Worm (Caenorhabditis elegans) whole organism, early embryonic: ENCODE measurements around the gene mtx-2.

ENCODE experiments used
- B0310.2 ChIP-seq: sonication (generic microtip); optimal IDR thresholded peaks from 2 replicates; lab custom pipeline; 2016; ENCODE audit warnings: mild to moderate bottlenecking, missing genetic modification characterization, missing compliant biosample characterization
- F13C5.2 ChIP-seq: sonication (generic microtip); optimal IDR thresholded peaks from 2 replicates; lab custom pipeline; 2017; ENCODE audit warnings: mild to moderate bottlenecking, missing genetic modification characterization, inconsistent platforms, missing compliant biosample characterization
- aly-1 ChIP-seq: sonication (generic microtip); optimal IDR thresholded peaks from 2 replicates; lab custom pipeline; 2016; ENCODE audit warnings: missing genetic modification characterization, missing compliant biosample characterization
- ama-1 ChIP-seq: fragments of 150-350 bp; optimal IDR thresholded peaks from 2 replicates; lab custom pipeline; 2014
- ceh-13 ChIP-seq: fragments of 200-800 bp; sonication (Bioruptor generic); optimal IDR thresholded peaks from 2 replicates; lab custom pipeline; 2018; ENCODE audit warnings: mild to moderate bottlenecking, missing genetic modification characterization, missing compliant biosample characterization
- ceh-36 ChIP-seq: sonication (generic microtip); optimal IDR thresholded peaks from 2 replicates; lab custom pipeline; 2016; ENCODE audit warnings: missing genetic modification characterization, inconsistent platforms, missing compliant biosample characterization
- ets-7 ChIP-seq: sonication (generic microtip); optimal IDR thresholded peaks from 2 replicates; lab custom pipeline; 2016; ENCODE audit warnings: missing genotype, missing genetic modification characterization, missing compliant biosample characterization
- flt-1 ChIP-seq: fragments of 200-800 bp; sonication (Bioruptor generic); IDR thresholded peaks from 2 replicates; pipeline ENCODE4 v1.3.6; 2022; ENCODE audit warnings: missing genetic modification characterization, missing compliant biosample characterization
- hmbx-1 ChIP-seq: sonication (generic microtip); optimal IDR thresholded peaks from 2 replicates; lab custom pipeline; 2016; ENCODE audit warnings: mild to moderate bottlenecking, missing genetic modification characterization, missing compliant biosample characterization
- hmg-4 ChIP-seq: fragments of 200-800 bp; sonication (Bioruptor generic); optimal IDR thresholded peaks from 2 replicates; lab custom pipeline; 2018; ENCODE audit warnings: mild to moderate bottlenecking, missing genetic modification characterization, missing compliant biosample characterization
- hnd-1 ChIP-seq: sonication (generic microtip); optimal IDR thresholded peaks from 2 replicates; lab custom pipeline; 2016; ENCODE audit warnings: missing genetic modification characterization, missing compliant biosample characterization
- pes-1 ChIP-seq: fragments of 200-800 bp; sonication (Bioruptor generic); IDR thresholded peaks from 2 replicates; pipeline ENCODE4 v1.3.6; 2022; ENCODE audit warnings: missing genetic modification reagents, missing genetic modification characterization, missing compliant biosample characterization
- scrt-1 ChIP-seq: fragments of 200-800 bp; sonication (Bioruptor generic); IDR thresholded peaks from 2 replicates; pipeline ENCODE4 v1.3.6; 2022; ENCODE audit warnings: missing genetic modification characterization, missing compliant biosample characterization
- sea-1 ChIP-seq: fragments of 200-800 bp; sonication (Bioruptor generic); conservative IDR thresholded peaks from 2 replicates; pipeline ENCODE4 v1.3.6; 2022; ENCODE audit warnings: missing genetic modification characterization, missing compliant biosample characterization
- tbx-11 ChIP-seq: fragments of 200-800 bp; sonication (Bioruptor generic); IDR thresholded peaks from 2 replicates; pipeline ENCODE4 v1.3.6; 2022; ENCODE audit warnings: missing genetic modification characterization, missing compliant biosample characterization
- tbx-37 ChIP-seq: fragments of 200-800 bp; sonication (Bioruptor generic); conservative IDR thresholded peaks from 2 replicates; pipeline ENCODE4 v1.3.6; 2022; ENCODE audit warnings: missing genetic modification reagents, missing genetic modification characterization, missing compliant biosample characterization
- tra-4 ChIP-seq: sonication (generic microtip); optimal IDR thresholded peaks from 2 replicates; lab custom pipeline; 2017; ENCODE audit warnings: missing genetic modification characterization, missing compliant biosample characterization

mtx-2 gene

ce11 chrIII:7763503-7763902 is at the start of gene mtx-2:
Gene mtx-2, minus strand, starts transcription at chrIII:7763603.
- TF ChIP-seq flt-1 (GFP tag; lab: Robert Waterston, UW) (no peak), aly-1 (tag; lab: Kevin White, UChicago) (no peak), ceh-36 (tag; lab: Kevin White, UChicago) (no peak), pes-1 (GFP tag; lab: Robert Waterston, UW) (no peak), tbx-37 (GFP tag; lab: Robert Waterston, UW) (no peak), sea-1 (no peak), scrt-1 (GFP tag; lab: Robert Waterston, UW) (no peak), hnd-1 (tag; lab: Kevin White, UChicago) (no peak), tbx-11 (no peak)

DNA sequence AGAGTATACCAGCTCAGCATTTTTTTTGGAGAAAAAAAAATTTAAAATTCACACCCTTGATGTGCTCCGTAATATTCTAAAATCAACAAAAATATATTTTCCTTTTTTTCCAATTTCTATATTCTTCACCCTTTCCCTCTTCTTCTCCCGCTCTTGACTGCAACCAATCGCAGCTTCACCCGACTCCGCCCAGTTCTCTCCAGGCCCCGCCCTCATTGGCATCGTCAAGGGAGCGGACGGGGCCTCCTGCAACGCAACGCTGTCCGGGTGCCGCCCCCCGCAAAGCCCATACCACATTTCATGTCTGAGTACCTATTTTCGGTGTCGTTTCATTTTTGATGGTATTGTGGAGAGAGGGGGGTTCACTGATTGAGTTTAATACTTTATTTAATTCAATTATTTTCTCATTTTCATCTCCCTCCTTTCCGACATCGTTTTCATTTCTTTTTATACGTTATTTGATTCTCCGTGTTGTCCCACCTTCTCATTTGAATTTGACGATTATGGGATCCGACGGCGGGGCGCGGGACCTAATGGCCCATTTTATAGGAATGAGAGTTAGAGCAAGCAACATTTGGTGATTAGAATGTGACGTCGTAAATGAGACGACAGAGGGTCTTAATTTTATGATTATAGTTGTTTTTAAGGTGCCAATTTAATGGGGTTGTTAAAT is 48.9 kb upstream of the mtx-2 start:
- TF ChIP-seq hmbx-1 (tag; lab: Kevin White, UChicago) (no peak), hmg-4 (no peak), ama-1 (lab: Kevin White, UChicago) (no peak), tbx-11 (no peak), sea-1 (no peak), flt-1 (GFP tag; lab: Robert Waterston, UW) (no peak), ceh-36 (tag; lab: Kevin White, UChicago) (no peak)

- TF ChIP-seq F13C5.2 (tag; lab: Kevin White, UChicago) = no peak
- no peak for TF ChIP-seq hnd-1 (tag; lab: Kevin White, UChicago)
- TF ChIP-seq tbx-11 = no peak
Observed at ce11 chrIII:7809033-7809432, 45.6 kb upstream of the mtx-2 start.

DNA sequence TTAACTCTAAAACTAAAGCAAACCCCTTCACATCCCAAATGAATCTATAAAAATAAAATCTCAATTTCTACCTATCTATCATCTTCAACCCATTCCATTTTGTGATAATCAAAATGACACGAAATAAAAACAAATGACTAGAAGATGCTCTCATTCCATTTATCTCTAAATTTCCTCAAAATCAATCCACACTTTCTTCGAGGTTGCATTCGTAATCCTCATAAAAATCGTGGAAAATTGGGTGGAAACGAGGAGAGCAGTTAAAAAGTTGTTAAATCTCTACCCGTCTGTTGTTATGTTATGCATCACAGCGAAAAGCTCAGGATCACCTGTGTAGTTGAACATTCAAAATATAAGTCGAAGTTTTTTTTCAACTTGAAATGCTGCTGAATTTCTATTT is 43.5 kb upstream of the mtx-2 start:
- no peak for TF ChIP-seq hmbx-1 (tag; lab: Kevin White, UChicago)
- no peak for TF ChIP-seq ets-7 (tag; lab: Kevin White, UChicago)
- TF ChIP-seq tra-4 (tag; lab: Kevin White, UChicago) = no peak
- TF ChIP-seq hnd-1 (tag; lab: Kevin White, UChicago) = no peak
- no peak for TF ChIP-seq sea-1
- no peak for TF ChIP-seq tbx-11
- TF ChIP-seq pes-1 (GFP tag; lab: Robert Waterston, UW) = no peak

- TF ChIP-seq sea-1 = no peak
- no peak for TF ChIP-seq pes-1 (GFP tag; lab: Robert Waterston, UW)
- no peak for TF ChIP-seq hmbx-1 (tag; lab: Kevin White, UChicago)
- no peak for TF ChIP-seq ama-1 (lab: Kevin White, UChicago)
- no peak for TF ChIP-seq ets-7 (tag; lab: Kevin White, UChicago)
- TF ChIP-seq aly-1 (tag; lab: Kevin White, UChicago) = no peak
- no peak for TF ChIP-seq tbx-37 (GFP tag; lab: Robert Waterston, UW)
- no peak for TF ChIP-seq tbx-11
- no peak for TF ChIP-seq scrt-1 (GFP tag; lab: Robert Waterston, UW)
- TF ChIP-seq F13C5.2 (tag; lab: Kevin White, UChicago) = no peak
- TF ChIP-seq hnd-1 (tag; lab: Kevin White, UChicago) = no peak
- no peak for TF ChIP-seq flt-1 (GFP tag; lab: Robert Waterston, UW)
- TF ChIP-seq hmg-4 = no peak
- no peak for TF ChIP-seq tra-4 (tag; lab: Kevin White, UChicago)
- no peak for TF ChIP-seq ceh-13
- TF ChIP-seq ceh-36 (tag; lab: Kevin White, UChicago) = no peak
Observed at ce11 chrIII:7805253-7805652, 41.9 kb upstream of the mtx-2 start.

DNA sequence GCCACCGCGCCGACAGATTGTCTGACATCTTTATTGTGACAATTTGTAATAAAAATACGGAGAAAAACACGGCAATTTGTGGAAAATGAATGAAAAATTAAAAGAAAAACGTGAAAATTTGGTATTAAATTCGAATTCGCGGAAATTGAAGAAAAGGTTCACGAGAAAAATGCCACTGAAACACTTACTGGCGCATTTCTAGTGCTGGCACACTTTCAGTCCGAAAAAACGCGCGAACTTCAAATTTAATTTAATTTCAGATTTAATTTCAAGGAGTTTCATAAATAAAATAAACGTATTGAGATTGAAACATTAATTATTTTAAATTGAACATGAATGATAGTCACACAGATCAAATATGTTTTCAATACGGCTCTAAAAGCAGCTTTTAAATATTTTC is 31.9 kb upstream of the mtx-2 start, which contains the start of gene cyk-7:
Gene cyk-7, minus strand, starts transcription at position 99 of the 400 bp plus-strand sequence.
- TF ChIP-seq scrt-1 (GFP tag; lab: Robert Waterston, UW) = no peak
- no peak for TF ChIP-seq flt-1 (GFP tag; lab: Robert Waterston, UW)
- no peak for TF ChIP-seq tbx-37 (GFP tag; lab: Robert Waterston, UW)
- no peak for TF ChIP-seq hmg-4
- TF ChIP-seq tbx-11 = no peak
- no peak for TF ChIP-seq ets-7 (tag; lab: Kevin White, UChicago)
- TF ChIP-seq tra-4 (tag; lab: Kevin White, UChicago) = no peak

DNA sequence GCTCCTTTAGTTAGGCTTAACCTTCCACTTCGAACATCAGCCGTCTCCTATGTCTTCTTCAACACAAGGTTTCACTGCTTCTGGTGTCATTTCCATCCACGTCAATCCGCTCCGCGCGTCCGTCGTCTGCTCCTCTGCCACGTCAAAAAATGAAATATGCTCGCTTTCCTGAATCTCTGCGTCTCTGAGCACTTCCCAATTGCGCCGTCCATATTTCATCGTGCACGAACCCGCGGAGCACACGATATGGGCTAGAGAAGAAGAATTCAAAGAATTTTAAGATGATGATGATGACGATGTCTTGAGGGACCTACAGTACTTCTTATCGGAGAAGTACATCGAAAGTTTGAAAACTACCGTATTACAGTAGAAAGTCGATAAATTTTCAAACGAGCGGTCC is 29.6 kb upstream of the mtx-2 start:
- TF ChIP-seq tbx-11 = no peak
- no peak for TF ChIP-seq ets-7 (tag; lab: Kevin White, UChicago)
- no peak for TF ChIP-seq sea-1
- no peak for TF ChIP-seq ceh-36 (tag; lab: Kevin White, UChicago)
- no peak for TF ChIP-seq scrt-1 (GFP tag; lab: Robert Waterston, UW)
- no peak for TF ChIP-seq pes-1 (GFP tag; lab: Robert Waterston, UW)
- TF ChIP-seq aly-1 (tag; lab: Kevin White, UChicago) = no peak
- TF ChIP-seq F13C5.2 (tag; lab: Kevin White, UChicago) = no peak
- TF ChIP-seq hnd-1 (tag; lab: Kevin White, UChicago) = no peak
- no peak for TF ChIP-seq B0310.2
- no peak for TF ChIP-seq hmg-4
- TF ChIP-seq ama-1 (lab: Kevin White, UChicago) = no peak
- TF ChIP-seq flt-1 (GFP tag; lab: Robert Waterston, UW) = no peak
- no peak for TF ChIP-seq ceh-13
- no peak for TF ChIP-seq tra-4 (tag; lab: Kevin White, UChicago)
- TF ChIP-seq hmbx-1 (tag; lab: Kevin White, UChicago) = no peak
- no peak for TF ChIP-seq tbx-37 (GFP tag; lab: Robert Waterston, UW)

ce11 chrIII:7792209-7792608 is 28.8 kb upstream of the mtx-2 start:
- TF ChIP-seq sea-1 (no peak), ama-1 (lab: Kevin White, UChicago) (no peak), ceh-36 (tag; lab: Kevin White, UChicago) (no peak), scrt-1 (GFP tag; lab: Robert Waterston, UW) (no peak), hmbx-1 (tag; lab: Kevin White, UChicago) (no peak)
